Fruit fly (Drosophila melanogaster): ENCODE data around the gene COX4.

DNA sequence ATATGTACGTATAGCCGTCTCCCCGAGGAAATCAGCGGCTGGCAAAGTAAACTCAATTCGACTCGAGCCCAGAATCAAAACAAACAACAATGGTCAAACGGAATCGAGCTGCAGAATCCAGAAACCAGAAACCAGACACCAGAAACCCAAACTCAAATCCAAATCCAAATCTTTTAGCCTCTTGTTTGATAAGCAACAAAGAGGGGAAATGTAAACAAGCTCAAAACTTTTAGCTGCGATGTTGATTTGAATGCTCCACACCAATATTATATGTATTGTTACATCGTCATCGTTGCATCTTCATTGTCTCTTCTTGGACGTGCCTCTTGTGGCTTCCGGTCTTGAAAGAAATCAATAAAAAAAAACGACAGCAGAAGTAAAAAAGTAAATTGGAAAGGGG is 8.9 kb upstream of the COX4 start:
- no peak for TF ChIP-seq psq (optimal IDR thresholded peaks at IDR 0.05)
- TF ChIP-seq Dll (optimal IDR thresholded peaks at IDR 0.05), result no peak
- no peak for TF ChIP-seq CG8478 (optimal IDR thresholded peaks at IDR 0.05)
- TF ChIP-seq pan (optimal IDR thresholded peaks at IDR 0.05), result no peak
- TF ChIP-seq usp (GFP tag; optimal IDR thresholded peaks at IDR 0.05), result no peak
- no peak for TF ChIP-seq EcR (GFP tag; optimal IDR thresholded peaks at IDR 0.05)

Measured in whole organism.